Worm (Caenorhabditis elegans): Measurements from ENCODE around the gene K01A6.7.
A peak's percentile ranks its signal among the peaks of the same experiment; 100 is the strongest.

K01A6.7 gene

DNA sequence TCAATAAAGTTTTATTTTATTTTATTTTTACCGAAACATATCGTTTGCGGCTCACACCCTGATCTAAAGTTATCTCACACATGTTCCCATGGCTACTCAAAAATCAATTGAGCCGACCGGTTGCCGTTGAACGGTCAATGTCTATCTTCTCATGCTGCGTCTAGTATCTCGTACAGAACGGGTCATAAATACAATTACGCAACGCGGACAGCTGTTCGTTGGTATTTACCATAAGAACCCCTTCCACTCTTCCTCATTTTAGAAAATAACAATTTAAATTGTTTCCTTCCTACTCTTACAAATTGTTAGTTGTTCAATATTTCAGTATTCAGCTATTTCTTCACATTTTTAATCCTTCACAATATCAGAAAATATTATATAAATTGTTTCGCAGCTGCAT lies 5.4 kb upstream of the K01A6.7 start:
- TF ChIP-seq lin-32 (GFP tag; optimal IDR thresholded peaks at IDR 0.05) (no peak), nhr-76 (tag; optimal IDR thresholded peaks at IDR 0.05) (no peak), lin-13 (tag; optimal IDR thresholded peaks at IDR 0.05) (no peak), nhr-2 (tag; optimal IDR thresholded peaks at IDR 0.05) (peak; percentile 96), cnd-1 (tag; optimal IDR thresholded peaks at IDR 0.05) (peak; percentile 88), hlh-1 (tag; optimal IDR thresholded peaks at IDR 0.05) (peak; percentile 16), sptf-1 (tag; optimal IDR thresholded peaks at IDR 0.05) (no peak), ces-1 (GFP tag; optimal IDR thresholded peaks at IDR 0.05) (peak; percentile 23), zip-8 (tag; optimal IDR thresholded peaks at IDR 0.05) (peak; percentile 50), elt-3 (tag; optimal IDR thresholded peaks at IDR 0.05) (no peak)

DNA sequence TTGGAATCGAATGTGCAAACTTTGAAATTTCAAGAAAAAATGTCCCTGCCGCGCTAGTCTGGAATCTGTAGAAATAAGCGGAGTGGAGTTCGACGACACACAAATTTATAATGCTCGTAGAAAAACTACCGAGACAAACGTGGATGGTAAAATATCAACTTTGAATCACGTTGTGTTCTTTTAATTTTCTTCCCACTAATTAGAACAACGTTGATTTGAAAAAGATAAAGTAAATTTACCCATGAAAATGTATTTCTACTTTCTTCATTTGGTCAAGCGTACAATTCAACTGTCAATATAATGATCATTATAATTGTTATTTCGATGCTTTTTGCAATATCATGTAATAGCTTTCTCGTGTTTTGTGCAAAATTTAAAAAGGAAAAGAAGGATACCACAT lies 4.0 kb upstream of the K01A6.7 start, which contains the start of gene K01A6.5:
TSS of gene K01A6.5 (plus strand) at position 301 of the 400 bp plus-strand sequence.
- no peak for TF ChIP-seq lin-32 (GFP tag; optimal IDR thresholded peaks at IDR 0.05)
- TF ChIP-seq pha-4 (tag; optimal IDR thresholded peaks at IDR 0.05): no peak
- TF ChIP-seq flh-1 (GFP tag; optimal IDR thresholded peaks at IDR 0.05): no peak
- no peak for TF ChIP-seq mep-1 (tag; optimal IDR thresholded peaks at IDR 0.05)
- no peak for TF ChIP-seq M03D4.4 (tag; optimal IDR thresholded peaks at IDR 0.05)
- no peak for TF ChIP-seq bed-3 (GFP tag; optimal IDR thresholded peaks at IDR 0.05)
- TF ChIP-seq nhr-2 (tag; optimal IDR thresholded peaks at IDR 0.05): no peak
- TF ChIP-seq drap-1 (GFP tag; optimal IDR thresholded peaks at IDR 0.05): no peak
- no peak for TF ChIP-seq nhr-237 (tag; optimal IDR thresholded peaks at IDR 0.05)
- TF ChIP-seq sem-2 (GFP tag; optimal IDR thresholded peaks at IDR 0.05): no peak
- TF ChIP-seq ceh-43 (GFP tag; optimal IDR thresholded peaks at IDR 0.05): no peak
- TF ChIP-seq unc-62 (GFP tag; optimal IDR thresholded peaks at IDR 0.05): no peak
- TF ChIP-seq elt-1 (tag; optimal IDR thresholded peaks at IDR 0.05; ENCODE audit: borderline replicate concordance, insufficient read depth): no peak
- TF ChIP-seq ceh-39 (tag; optimal IDR thresholded peaks at IDR 0.05): no peak
- no peak for TF ChIP-seq tbx-8 (GFP tag; optimal IDR thresholded peaks at IDR 0.05)
- TF ChIP-seq hlh-1 (tag; optimal IDR thresholded peaks at IDR 0.05): no peak

DNA sequence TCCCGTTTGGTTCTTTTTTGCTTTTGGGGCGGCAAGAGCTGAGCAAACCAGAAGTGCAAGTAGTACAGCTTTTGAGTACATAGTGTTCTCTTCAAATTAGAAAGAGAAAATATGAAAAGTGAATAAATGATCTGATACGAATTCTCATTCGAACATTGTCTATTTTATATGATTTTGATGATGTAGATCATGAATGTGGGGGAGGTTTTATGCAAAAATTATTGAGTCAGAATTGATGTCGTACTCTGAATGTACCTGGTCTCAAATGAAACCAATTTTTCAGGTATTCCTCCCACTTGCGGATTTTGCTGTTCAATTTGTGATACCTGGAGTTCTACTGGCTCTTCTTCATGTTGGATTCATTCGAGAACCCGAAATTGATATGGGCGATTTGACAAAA lies 1.8 kb upstream of the K01A6.7 start, which contains the start of gene K01A6.4:
TSS of gene K01A6.4 (minus strand) at position 101 of the 400 bp plus-strand sequence.
- TF ChIP-seq ceh-43 (GFP tag; optimal IDR thresholded peaks at IDR 0.05): no peak
- TF ChIP-seq unc-120 (tag; optimal IDR thresholded peaks at IDR 0.05; ENCODE audit: poor library complexity, severe bottlenecking): no peak
- TF ChIP-seq lsy-2 (tag; optimal IDR thresholded peaks at IDR 0.05): no peak
- no peak for TF ChIP-seq mls-2 (tag; optimal IDR thresholded peaks at IDR 0.05)
- TF ChIP-seq elt-1 (tag; optimal IDR thresholded peaks at IDR 0.05; ENCODE audit: borderline replicate concordance, insufficient read depth): no peak
- TF ChIP-seq pha-4 (tag; optimal IDR thresholded peaks at IDR 0.05): no peak
- no peak for TF ChIP-seq mab-5 (tag; optimal IDR thresholded peaks at IDR 0.05)
- TF ChIP-seq ham-2 (GFP tag; optimal IDR thresholded peaks at IDR 0.05): no peak
- TF ChIP-seq nhr-2 (tag; optimal IDR thresholded peaks at IDR 0.05): no peak
- TF ChIP-seq lin-13 (tag; optimal IDR thresholded peaks at IDR 0.05): no peak
- no peak for TF ChIP-seq snpc-4 (tag; optimal IDR thresholded peaks at IDR 0.05)
- TF ChIP-seq zip-8 (tag; optimal IDR thresholded peaks at IDR 0.05): no peak
- TF ChIP-seq unc-62 (GFP tag; optimal IDR thresholded peaks at IDR 0.05): no peak
- TF ChIP-seq nhr-12 (tag; optimal IDR thresholded peaks at IDR 0.05): no peak
- TF ChIP-seq ces-1 (GFP tag; optimal IDR thresholded peaks at IDR 0.05): no peak
- TF ChIP-seq unc-39 (tag; optimal IDR thresholded peaks at IDR 0.05): no peak
- TF ChIP-seq ztf-11 (tag; optimal IDR thresholded peaks at IDR 0.05): no peak

DNA sequence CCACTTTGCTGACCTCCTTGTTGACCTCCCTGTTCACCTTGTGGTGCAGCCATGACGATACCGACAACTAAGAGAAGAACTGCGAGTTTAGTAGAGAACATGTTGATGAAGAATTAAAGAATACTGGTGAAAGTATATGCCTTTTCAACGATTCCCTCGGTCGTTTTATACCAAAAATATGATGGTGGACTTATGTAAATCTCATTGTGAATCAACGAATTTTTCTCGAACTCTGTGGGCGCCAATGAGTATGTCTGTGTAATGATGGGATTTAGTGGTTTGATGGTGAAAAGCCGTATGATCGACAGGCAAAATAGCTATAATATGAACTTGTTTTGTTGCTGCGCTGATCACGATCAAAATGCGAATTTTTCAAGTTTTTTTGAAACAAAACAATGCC lies 1.1 kb downstream of the K01A6.7 start, which contains the start of gene K01A6.8:
TSS of gene K01A6.8 (minus strand) at position 101 of the 400 bp plus-strand sequence.
- TF ChIP-seq M03D4.4 (tag; optimal IDR thresholded peaks at IDR 0.05) (no peak), unc-39 (tag; optimal IDR thresholded peaks at IDR 0.05) (no peak), lin-13 (tag; optimal IDR thresholded peaks at IDR 0.05) (no peak), lin-32 (GFP tag; optimal IDR thresholded peaks at IDR 0.05) (no peak)

DNA sequence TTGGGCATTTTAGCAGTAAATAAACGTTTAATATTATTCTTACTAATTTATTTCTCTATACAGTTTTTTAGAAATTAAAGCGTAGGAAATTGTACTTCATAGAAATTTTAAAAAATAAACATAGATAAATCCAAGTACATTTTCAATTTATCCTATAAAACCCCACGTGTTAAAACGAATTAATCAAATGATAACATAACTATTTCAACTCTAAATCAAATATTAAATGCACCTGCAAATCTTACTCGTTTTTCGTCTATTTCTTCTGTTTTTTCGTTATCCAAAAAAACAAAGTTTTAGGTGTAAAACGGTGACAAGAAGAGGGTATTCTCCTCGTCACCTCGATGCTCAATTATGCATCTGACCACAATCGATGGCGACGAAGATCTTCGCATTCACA lies 3.3 kb downstream of the K01A6.7 start, which contains the start of gene K01A6.6:
TSS of gene K01A6.6 (plus strand) at position 301 of the 400 bp plus-strand sequence.
- no peak for TF ChIP-seq mab-5 (tag; optimal IDR thresholded peaks at IDR 0.05)
- no peak for TF ChIP-seq lin-13 (tag; optimal IDR thresholded peaks at IDR 0.05)
- no peak for TF ChIP-seq hlh-1 (tag; optimal IDR thresholded peaks at IDR 0.05)
- no peak for TF ChIP-seq lin-32 (GFP tag; optimal IDR thresholded peaks at IDR 0.05)
- TF ChIP-seq ztf-11 (tag; optimal IDR thresholded peaks at IDR 0.05): no peak
- no peak for TF ChIP-seq cnd-1 (tag; optimal IDR thresholded peaks at IDR 0.05)
- no peak for TF ChIP-seq blmp-1 (tag; optimal IDR thresholded peaks at IDR 0.05)
- TF ChIP-seq snpc-4 (tag; optimal IDR thresholded peaks at IDR 0.05): no peak
- no peak for TF ChIP-seq nhr-12 (tag; optimal IDR thresholded peaks at IDR 0.05)
- no peak for TF ChIP-seq pha-4 (tag; optimal IDR thresholded peaks at IDR 0.05)
- TF ChIP-seq lsy-2 (tag; optimal IDR thresholded peaks at IDR 0.05): no peak
- TF ChIP-seq nhr-28 (tag; optimal IDR thresholded peaks at IDR 0.05): no peak
- TF ChIP-seq flh-1 (GFP tag; optimal IDR thresholded peaks at IDR 0.05): no peak
- TF ChIP-seq unc-120 (tag; optimal IDR thresholded peaks at IDR 0.05; ENCODE audit: poor library complexity, severe bottlenecking): no peak
- no peak for TF ChIP-seq ceh-39 (tag; optimal IDR thresholded peaks at IDR 0.05)
- TF ChIP-seq tbx-8 (GFP tag; optimal IDR thresholded peaks at IDR 0.05): no peak
- TF ChIP-seq drap-1 (GFP tag; optimal IDR thresholded peaks at IDR 0.05): no peak
- no peak for TF ChIP-seq ceh-43 (GFP tag; optimal IDR thresholded peaks at IDR 0.05)
- no peak for TF ChIP-seq sem-2 (GFP tag; optimal IDR thresholded peaks at IDR 0.05)

Data from whole organism, mixed stage, embryonic.